Worm (Caenorhabditis elegans) whole organism, L4 larva: ENCODE measurements around the gene skr-21.

Source experiments
- F10B5.3 ChIP-seq: sonication (generic microtip); optimal IDR thresholded peaks from 2 replicates; lab custom pipeline; 2016; ENCODE audit warnings: mild to moderate bottlenecking, missing genetic modification characterization, missing compliant biosample characterization
- R02D3.7 ChIP-seq: fragments of 150-350 bp; sonication (generic microtip); optimal IDR thresholded peaks from 3 replicates; lab custom pipeline; 2014; ENCODE audit warnings: missing biosample characterization, missing genetic modification characterization
- T20F7.1 ChIP-seq: fragments of 200-800 bp; sonication (Bioruptor generic); optimal IDR thresholded peaks from 2 replicates; lab custom pipeline; 2018; ENCODE audit warnings: mild to moderate bottlenecking, missing genetic modification characterization, missing compliant biosample characterization
- Y48G9A.11 ChIP-seq: fragments of 200-800 bp; sonication (Bioruptor generic); IDR thresholded peaks from 2 replicates; pipeline ENCODE4 v1.3.6; 2022; ENCODE audit warnings: missing genetic modification reagents, missing genetic modification characterization, missing compliant biosample characterization
- Y5F2A.4 ChIP-seq: fragments of 200-800 bp; sonication (Bioruptor generic); optimal IDR thresholded peaks from 2 replicates; lab custom pipeline; 2018; ENCODE audit warnings: mild to moderate bottlenecking, missing genetic modification characterization, missing compliant biosample characterization
- aha-1 ChIP-seq: fragments of 150-350 bp; peaks from one replicate; lab custom pipeline; 2014; ENCODE audit warnings: missing biosample characterization, missing genetic modification characterization
- aly-2 ChIP-seq: sonication (generic microtip); optimal IDR thresholded peaks from 2 replicates; lab custom pipeline; 2018; ENCODE audit warnings: missing biosample characterization, missing genetic modification characterization
- ceh-62 ChIP-seq: sonication (generic microtip); optimal IDR thresholded peaks from 2 replicates; lab custom pipeline; 2017; ENCODE audit warnings: missing biosample characterization, missing genetic modification characterization
- ceh-82 ChIP-seq: sonication (generic microtip); optimal IDR thresholded peaks from 2 replicates; lab custom pipeline; 2017; ENCODE audit warnings: missing biosample characterization, missing genetic modification characterization
- cey-2 ChIP-seq: sonication (generic microtip); optimal IDR thresholded peaks from 3 replicates; lab custom pipeline; 2017; ENCODE audit warnings: missing genetic modification characterization, mild to moderate bottlenecking, missing compliant biosample characterization, antibody characterized with exemption, borderline replicate concordance; ENCODE audit not compliant: insufficient read depth
- ctbp-1 ChIP-seq: fragments of 200-800 bp; sonication (Bioruptor generic); IDR thresholded peaks from 2 replicates; pipeline ENCODE4 v1.3.6; 2022; ENCODE audit warnings: missing genetic modification reagents, missing genetic modification characterization, missing compliant biosample characterization
- daf-16 ChIP-seq, 3 experiments: sonication (generic microtip); optimal IDR thresholded peaks; 2 replicates each; lab custom pipeline; 2016 to 2017; ENCODE audit warnings: missing genetic modification characterization in 3 of 3, missing genetic modification reagents in 3 of 3, mild to moderate bottlenecking in 2 of 3, missing compliant biosample characterization in 2 of 3, missing biosample characterization in 1 of 3, moderate library complexity in 1 of 3
- dmd-6 ChIP-seq: fragments of 200-800 bp; sonication (Bioruptor generic); IDR thresholded peaks from 2 replicates; pipeline ENCODE4 v1.3.6; 2022; ENCODE audit warnings: missing genetic modification reagents, missing genetic modification characterization, missing compliant biosample characterization
- dve-1 ChIP-seq: sonication (generic microtip); optimal IDR thresholded peaks from 2 replicates; lab custom pipeline; 2017; ENCODE audit warnings: antibody characterized with exemption, mild to moderate bottlenecking, missing genetic modification characterization, missing compliant biosample characterization; ENCODE audit not compliant: insufficient read depth
- egl-43 ChIP-seq: fragments of 200-800 bp; sonication (Bioruptor generic); IDR thresholded peaks from 2 replicates; pipeline ENCODE4 v1.3.6; 2022; ENCODE audit warnings: missing genetic modification reagents, missing genetic modification characterization, missing compliant biosample characterization
- fkh-10 ChIP-seq: fragments of 150-350 bp; optimal IDR thresholded peaks from 2 replicates; lab custom pipeline; 2014; ENCODE audit warnings: missing biosample characterization, missing genetic modification reagents, missing genetic modification characterization
- hlh-11 ChIP-seq: fragments of 200-800 bp; sonication (Bioruptor generic); optimal IDR thresholded peaks from 2 replicates; lab custom pipeline; 2018; ENCODE audit warnings: mild to moderate bottlenecking, missing genetic modification characterization, missing compliant biosample characterization
- hlh-30 ChIP-seq: sonication (generic microtip); optimal IDR thresholded peaks from 2 replicates; lab custom pipeline; 2017; ENCODE audit warnings: antibody characterized with exemption, mild to moderate bottlenecking, missing genetic modification characterization, missing compliant biosample characterization; ENCODE audit not compliant: insufficient read depth
- hmg-1.1 ChIP-seq: fragments of 200-800 bp; sonication (Bioruptor generic); IDR thresholded peaks from 2 replicates; pipeline ENCODE4 v1.3.6; 2022; ENCODE audit warnings: missing genetic modification reagents, missing genetic modification characterization, missing compliant biosample characterization
- lim-7 ChIP-seq: fragments of 200-800 bp; sonication (Bioruptor generic); IDR thresholded peaks from 2 replicates; pipeline ENCODE4 v1.3.6; 2022; ENCODE audit warnings: missing genetic modification characterization, missing compliant biosample characterization
- lsy-2 ChIP-seq, 2 experiments: fragments of 150-350 bp in 1 of 2; sonication (generic microtip) in 1 of 2; optimal IDR thresholded peaks; 2 replicates each; lab custom pipeline; 2014 to 2017; ENCODE audit warnings: missing biosample characterization in 2 of 2, missing genetic modification characterization in 2 of 2
- madf-9 ChIP-seq: fragments of 200-800 bp; sonication (Bioruptor generic); conservative IDR thresholded peaks from 2 replicates; pipeline ENCODE4 v1.3.6; 2022; ENCODE audit warnings: missing genetic modification reagents, missing genetic modification characterization, missing compliant biosample characterization
- mdl-1 ChIP-seq, 2 experiments: fragments of 150-350 bp in 1 of 2; sonication (generic microtip) in 1 of 2; optimal IDR thresholded peaks; 2 replicates each; lab custom pipeline; 2014 to 2017; ENCODE audit warnings: missing biosample characterization in 2 of 2, missing genetic modification characterization in 2 of 2
- mep-1 ChIP-seq: fragments of 150-350 bp; sonication (generic microtip); optimal IDR thresholded peaks from 3 replicates; lab custom pipeline; 2014; ENCODE audit warnings: missing biosample characterization, missing genetic modification characterization
- mes-2 ChIP-seq: sonication (generic microtip); optimal IDR thresholded peaks from 2 replicates; lab custom pipeline; 2016; ENCODE audit warnings: missing genotype, mild to moderate bottlenecking, missing genetic modification characterization, missing compliant biosample characterization; ENCODE audit not compliant: poor library complexity, severe bottlenecking
- mxl-3 ChIP-seq: fragments of 200-800 bp; sonication (Bioruptor generic); optimal IDR thresholded peaks from 2 replicates; lab custom pipeline; 2018; ENCODE audit warnings: mild to moderate bottlenecking, missing genetic modification characterization, missing compliant biosample characterization
- nhr-11 ChIP-seq: fragments of 150-350 bp; optimal IDR thresholded peaks from 2 replicates; lab custom pipeline; 2014; ENCODE audit warnings: missing biosample characterization, missing genetic modification characterization
- nhr-25 ChIP-seq: sonication (generic microtip); optimal IDR thresholded peaks from 2 replicates; lab custom pipeline; 2017; ENCODE audit warnings: missing genetic modification characterization, mild to moderate bottlenecking, missing compliant biosample characterization, antibody characterized with exemption, moderate library complexity, borderline replicate concordance; ENCODE audit not compliant: insufficient read depth
- nhr-41 ChIP-seq: fragments of 200-800 bp; sonication (Bioruptor generic); IDR thresholded peaks from 2 replicates; pipeline ENCODE4 v1.3.6; 2022; ENCODE audit warnings: missing genetic modification reagents, missing genetic modification characterization, missing compliant biosample characterization
- nhr-6 ChIP-seq: fragments of 150-350 bp; optimal IDR thresholded peaks from 2 replicates; lab custom pipeline; 2014; ENCODE audit warnings: missing biosample characterization, missing genetic modification characterization
- nhr-76 ChIP-seq: fragments of 150-350 bp; optimal IDR thresholded peaks from 2 replicates; lab custom pipeline; 2014; ENCODE audit warnings: missing biosample characterization, missing genetic modification characterization
- rbr-2 ChIP-seq: sonication (generic microtip); optimal IDR thresholded peaks from 2 replicates; lab custom pipeline; 2016; ENCODE audit warnings: missing genotype, missing genetic modification characterization, missing compliant biosample characterization
- sdz-12 ChIP-seq: fragments of 200-800 bp; sonication (Bioruptor generic); optimal IDR thresholded peaks from 2 replicates; lab custom pipeline; 2018; ENCODE audit warnings: mild to moderate bottlenecking, missing genetic modification characterization, missing compliant biosample characterization
- skn-1 ChIP-seq: fragments of 150-350 bp; optimal IDR thresholded peaks from 2 replicates; lab custom pipeline; 2014; ENCODE audit warnings: missing biosample characterization, missing genetic modification characterization
- snpc-4 ChIP-seq: fragments of 150-350 bp; optimal IDR thresholded peaks from 2 replicates; lab custom pipeline; 2014; ENCODE audit warnings: missing biosample characterization, missing genetic modification characterization
- tra-1 ChIP-seq: fragments of 200-800 bp; sonication (Bioruptor generic); IDR thresholded peaks from 2 replicates; pipeline ENCODE4 v1.3.6; 2022; ENCODE audit warnings: missing genetic modification reagents, missing genetic modification characterization, missing compliant biosample characterization
- unc-130 ChIP-seq: sonication (generic microtip); optimal IDR thresholded peaks from 2 replicates; lab custom pipeline; 2016; ENCODE audit warnings: missing genetic modification reagents, missing genetic modification characterization, missing compliant biosample characterization
- unc-62 ChIP-seq, 3 experiments: fragments of 150-350 bp in 1 of 3; sonication (generic microtip); optimal IDR thresholded peaks in 2 of 3; peaks in 1 of 3; 1 replicate in 1 of 3; 2 replicates in 2 of 3; lab custom pipeline; 2014 to 2017; ENCODE audit warnings: missing biosample characterization in 3 of 3, missing genetic modification characterization in 3 of 3, missing genetic modification reagents in 3 of 3, missing genotype in 1 of 3
- vab-7 ChIP-seq: fragments of 200-800 bp; sonication (Bioruptor generic); IDR thresholded peaks from 2 replicates; pipeline ENCODE4 v1.3.6; 2022; ENCODE audit warnings: missing genetic modification reagents, missing genetic modification characterization, missing compliant biosample characterization
- zfp-3 ChIP-seq: fragments of 200-800 bp; sonication (Bioruptor generic); conservative IDR thresholded peaks from 2 replicates; pipeline ENCODE4 v1.3.6; 2022; ENCODE audit warnings: missing genetic modification reagents, missing genetic modification characterization, missing compliant biosample characterization

Gene skr-21

DNA sequence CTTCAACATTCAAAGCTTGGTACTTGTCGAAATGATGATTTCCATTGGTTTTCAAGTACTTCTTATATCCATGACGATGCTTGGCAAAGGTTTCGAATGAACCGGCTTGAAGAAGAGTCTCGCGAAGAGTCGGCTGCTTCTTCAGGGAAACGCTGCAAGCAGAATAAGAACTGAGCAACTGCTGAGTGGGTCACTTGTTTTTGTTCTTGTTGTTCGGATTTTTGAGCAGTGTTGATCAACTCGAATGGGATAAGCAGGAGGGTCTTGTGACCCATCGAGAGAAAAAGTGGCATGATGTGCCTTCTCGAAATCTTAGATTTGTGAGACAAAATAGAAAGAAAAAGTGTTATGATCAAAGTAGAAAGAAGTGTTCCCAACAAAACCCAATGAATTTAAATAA is 5.9 kb downstream of the skr-21 start:
- no peak for TF ChIP-seq mes-2
- TF ChIP-seq dve-1 (tag; lab: Kevin White, UChicago): no peak
- no peak for TF ChIP-seq F10B5.3 (tag; lab: Kevin White, UChicago)
- TF ChIP-seq lim-7 (GFP tag; lab: Robert Waterston, UW): no peak
- no peak for TF ChIP-seq nhr-6
- TF ChIP-seq hlh-30 (tag; lab: Kevin White, UChicago): peak; percentile 8
- no peak for TF ChIP-seq R02D3.7
- no peak for TF ChIP-seq madf-9 (GFP tag; lab: Robert Waterston, UW)
- TF ChIP-seq unc-62 (GFP tag; optimal IDR thresholded peaks at IDR 0.05 in 1 of 2; lab: Kevin White, UChicago): peak in 1 of 2 experiments; percentile 90
- no peak for TF ChIP-seq unc-62 (tag; optimal IDR thresholded peaks at IDR 0.05; lab: Kevin White, UChicago)
- no peak for TF ChIP-seq aha-1 (tag; lab: Kevin White, UChicago)
- no peak for TF ChIP-seq snpc-4 (tag; lab: Kevin White, UChicago)
- TF ChIP-seq cey-2 (tag; lab: Kevin White, UChicago): no peak
- peak; percentile 67 for TF ChIP-seq nhr-11 (tag; lab: Kevin White, UChicago)
- no peak for TF ChIP-seq nhr-76 (tag; lab: Kevin White, UChicago)
- TF ChIP-seq daf-16 (GFP tag; optimal IDR thresholded peaks at IDR 0.05; lab: Kevin White, UChicago): peak in 1 of 2 experiments; percentile 91
- TF ChIP-seq daf-16 (tag; optimal IDR thresholded peaks at IDR 0.05; lab: Kevin White, UChicago): no peak

DNA sequence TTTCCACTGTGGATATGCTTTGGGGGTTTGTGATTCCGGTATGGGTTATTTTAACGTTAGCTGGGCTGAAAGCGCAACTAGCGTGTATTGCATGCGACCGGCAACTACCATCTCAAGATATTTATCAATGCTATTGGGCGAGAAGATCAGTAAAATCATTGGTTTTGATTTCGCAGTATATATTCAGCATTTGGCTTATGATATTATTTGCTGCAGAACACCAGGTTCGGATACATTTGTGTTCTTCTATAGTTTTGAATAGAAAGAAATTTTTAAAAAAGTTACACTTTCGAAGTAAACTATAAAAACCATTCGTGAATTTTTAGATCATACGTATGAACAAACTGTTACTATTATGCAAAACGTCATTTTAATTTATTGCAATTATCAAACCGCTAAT is 8.5 kb downstream of the skr-21 start:
- peak in 1 of 2 experiments; percentile 94 for TF ChIP-seq unc-62 (GFP tag; optimal IDR thresholded peaks at IDR 0.05 in 1 of 2; lab: Kevin White, UChicago)
- no peak for TF ChIP-seq unc-62 (tag; optimal IDR thresholded peaks at IDR 0.05; lab: Kevin White, UChicago)
- peak; percentile 17 for TF ChIP-seq aha-1 (tag; lab: Kevin White, UChicago)
- TF ChIP-seq nhr-11 (tag; lab: Kevin White, UChicago): no peak

DNA sequence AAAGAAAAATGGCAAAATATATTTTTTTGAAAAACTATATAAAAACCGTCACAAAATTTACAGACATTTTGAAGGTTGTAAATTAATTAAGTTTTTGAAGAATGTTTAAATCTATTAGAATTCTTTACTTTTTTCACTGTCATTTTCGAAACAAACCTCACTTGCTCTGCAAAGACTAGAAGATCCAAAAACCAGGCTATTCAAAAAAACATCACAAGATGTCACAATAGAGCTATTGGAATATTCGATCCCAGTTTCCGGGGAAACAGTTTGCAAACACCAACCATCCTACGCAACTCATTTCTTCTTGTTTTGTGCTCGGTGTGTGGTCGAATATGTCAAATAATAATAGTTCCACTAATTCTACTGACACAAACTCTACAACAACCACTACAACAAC is 9.7 kb downstream of the skr-21 start, which contains the start of gene R12H7.4:
Gene R12H7.4, plus strand, starts transcription at position 301 of the 400 bp plus-strand sequence.
- TF ChIP-seq aha-1 (tag; lab: Kevin White, UChicago) (no peak), mxl-3 (no peak), unc-62 (GFP tag; optimal IDR thresholded peaks at IDR 0.05 in 1 of 2; lab: Kevin White, UChicago) (peak in 1 of 2 experiments; percentile 79), unc-62 (tag; optimal IDR thresholded peaks at IDR 0.05; lab: Kevin White, UChicago) (no peak), aly-2 (tag; lab: Kevin White, UChicago) (no peak)

DNA sequence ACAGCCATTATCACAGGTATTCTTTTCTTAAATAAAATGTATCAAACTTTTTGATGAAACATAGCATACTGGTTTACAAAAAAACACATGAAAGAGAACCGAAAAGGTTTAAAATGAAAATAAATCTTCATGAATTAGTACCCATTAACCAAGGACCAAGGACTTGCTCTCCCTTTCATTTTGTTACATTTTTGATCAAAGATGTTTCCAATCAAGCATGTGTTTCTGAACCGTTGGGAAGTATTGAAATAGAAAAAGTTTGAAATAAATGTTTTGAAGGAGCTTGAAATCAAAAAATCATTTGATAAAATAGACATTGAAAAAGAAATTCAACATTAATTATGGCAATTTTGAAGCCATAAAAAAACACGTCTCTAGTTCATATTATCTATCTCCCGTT is 13.9 kb downstream of the skr-21 start:
- no peak for TF ChIP-seq T20F7.1 (GFP tag; lab: Kevin White, UChicago)
- no peak for TF ChIP-seq unc-130 (GFP tag; lab: Kevin White, UChicago)
- no peak for TF ChIP-seq Y5F2A.4 (GFP tag; lab: Kevin White, UChicago)
- no peak for TF ChIP-seq Y48G9A.11
- peak in 1 of 2 experiments; percentile 19 for TF ChIP-seq unc-62 (GFP tag; optimal IDR thresholded peaks at IDR 0.05 in 1 of 2; lab: Kevin White, UChicago)
- TF ChIP-seq unc-62 (tag; optimal IDR thresholded peaks at IDR 0.05; lab: Kevin White, UChicago): no peak
- TF ChIP-seq tra-1 (GFP tag; lab: Robert Waterston, UW): no peak
- no peak for TF ChIP-seq mes-2

DNA sequence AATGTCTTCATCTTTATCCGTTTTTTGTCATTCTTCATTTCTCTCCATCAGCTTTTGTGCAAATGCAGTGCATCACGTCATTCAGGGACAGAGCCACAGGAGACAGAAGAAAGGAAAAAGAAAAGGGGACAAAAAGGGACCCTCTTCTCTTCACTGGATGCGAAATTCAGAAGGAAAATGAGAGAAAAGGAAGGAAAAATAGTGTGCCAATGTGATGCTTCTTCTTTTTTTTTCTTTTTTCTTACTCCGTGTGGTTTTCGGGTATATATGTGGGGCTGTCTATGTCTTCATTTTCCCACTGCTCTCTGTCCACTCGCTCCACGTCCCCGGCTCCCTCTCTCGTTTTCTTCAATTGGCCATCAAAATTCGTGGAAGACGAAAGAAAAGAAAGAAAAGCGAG is 16.0 kb downstream of the skr-21 start:
- peak in 1 of 2 experiments; percentile 61 for TF ChIP-seq lsy-2 (tag; optimal IDR thresholded peaks at IDR 0.05; lab: Kevin White, UChicago)
- TF ChIP-seq nhr-25 (tag; lab: Kevin White, UChicago): no peak
- TF ChIP-seq fkh-10 (GFP tag; lab: Kevin White, UChicago): peak; percentile 71
- TF ChIP-seq mdl-1 (tag; optimal IDR thresholded peaks at IDR 0.05; lab: Kevin White, UChicago): peak in 1 of 2 experiments; percentile 32
- TF ChIP-seq rbr-2 (tag; lab: Kevin White, UChicago): peak; percentile 24
- TF ChIP-seq sdz-12 (GFP tag; lab: Kevin White, UChicago): no peak
- no peak for TF ChIP-seq vab-7 (GFP tag; lab: Robert Waterston, UW)
- TF ChIP-seq hlh-30 (tag; lab: Kevin White, UChicago): peak; percentile 35
- peak in 1 of 2 experiments; percentile 43 for TF ChIP-seq unc-62 (GFP tag; optimal IDR thresholded peaks at IDR 0.05 in 1 of 2; lab: Kevin White, UChicago)
- TF ChIP-seq unc-62 (tag; optimal IDR thresholded peaks at IDR 0.05; lab: Kevin White, UChicago): no peak
- TF ChIP-seq ceh-82 (tag; lab: Kevin White, UChicago): no peak
- peak; percentile 10 for TF ChIP-seq hlh-11 (tag; lab: Kevin White, UChicago)
- TF ChIP-seq mep-1 (tag; lab: Kevin White, UChicago): peak; percentile 71
- no peak for TF ChIP-seq zfp-3 (GFP tag; lab: Robert Waterston, UW)
- TF ChIP-seq nhr-41 (GFP tag; lab: Robert Waterston, UW): no peak
- TF ChIP-seq hmg-1.1: peak; percentile 57
- 0 out of 2 replicates have a peak, but pooled peaks have one; percentile 18 for TF ChIP-seq egl-43 (GFP tag; lab: Robert Waterston, UW)
- no peak for TF ChIP-seq skn-1 (tag; lab: Kevin White, UChicago)
- no peak for TF ChIP-seq ceh-62 (tag; lab: Kevin White, UChicago)
- TF ChIP-seq dmd-6 (GFP tag; lab: Robert Waterston, UW): no peak
- peak; percentile 60; the same call in 1 of the 2 replicates for TF ChIP-seq ctbp-1
